Worm (Caenorhabditis elegans) whole organism, L3 larva: ENCODE data around the gene ZK1236.5.

ENCODE experiments used
- ama-1 ChIP-seq: fragments of 150-350 bp; optimal IDR thresholded peaks from 2 replicates; lab custom pipeline; 2018
- ceh-28 ChIP-seq: fragments of 150-350 bp; optimal IDR thresholded peaks from 2 replicates; lab custom pipeline; 2014; ENCODE audit warnings: missing biosample characterization, missing genetic modification reagents, missing genetic modification characterization
- nhr-11 ChIP-seq: fragments of 150-350 bp; optimal IDR thresholded peaks from 2 replicates; lab custom pipeline; 2014; ENCODE audit warnings: missing biosample characterization, missing genetic modification characterization
- nhr-25 ChIP-seq: sonication (generic microtip); optimal IDR thresholded peaks from 2 replicates; lab custom pipeline; 2017; ENCODE audit warnings: missing biosample characterization, missing genetic modification characterization
- nhr-77 ChIP-seq: fragments of 150-350 bp; optimal IDR thresholded peaks from 2 replicates; lab custom pipeline; 2014; ENCODE audit warnings: missing biosample characterization, missing genetic modification characterization
- skn-1 ChIP-seq: fragments of 150-350 bp; optimal IDR thresholded peaks from 2 replicates; lab custom pipeline; 2014; ENCODE audit warnings: missing biosample characterization, missing genetic modification characterization

ce11 chrIII:8450494-8450893, 18.5 kb upstream of the ZK1236.5 start:
- TF ChIP-seq skn-1 (no peak), nhr-25 (no peak), nhr-11 (tag; lab: Kevin White, UChicago) (no peak), ama-1 (no peak), nhr-77 (no peak), ceh-28 (tag; lab: Kevin White, UChicago) (no peak)
